Worm (Caenorhabditis elegans) whole organism, L4 larva: ENCODE data around the gene clec-181.

Experiments
- R02D3.7 ChIP-seq: fragments of 150-350 bp; sonication (generic microtip); optimal IDR thresholded peaks from 3 replicates; lab custom pipeline; 2014; ENCODE audit warnings: missing biosample characterization, missing genetic modification characterization
- fkh-10 ChIP-seq: fragments of 150-350 bp; optimal IDR thresholded peaks from 2 replicates; lab custom pipeline; 2014; ENCODE audit warnings: missing biosample characterization, missing genetic modification reagents, missing genetic modification characterization
- nhr-11 ChIP-seq: fragments of 150-350 bp; optimal IDR thresholded peaks from 2 replicates; lab custom pipeline; 2014; ENCODE audit warnings: missing biosample characterization, missing genetic modification characterization
- nhr-237 ChIP-seq: sonication (generic microtip); optimal IDR thresholded peaks from 2 replicates; lab custom pipeline; 2017; ENCODE audit warnings: missing biosample characterization, missing genetic modification characterization
- spr-1 ChIP-seq: sonication (generic microtip); optimal IDR thresholded peaks from 2 replicates; lab custom pipeline; 2016; ENCODE audit warnings: mild to moderate bottlenecking, missing genetic modification characterization, missing compliant biosample characterization

- TF ChIP-seq spr-1 (tag; lab: Kevin White, UChicago) (no peak), nhr-237 (tag; lab: Kevin White, UChicago) (no peak), R02D3.7 (tag; lab: Kevin White, UChicago) (no peak), fkh-10 (GFP tag; lab: Kevin White, UChicago) (no peak), nhr-11 (tag; lab: Kevin White, UChicago) (no peak)
Measured at ce11 chrIV:8608204-8608603, 12.3 kb downstream of the clec-181 start.
